Worm (Caenorhabditis elegans): ENCODE measurements around the gene ccch-1.

DNA sequence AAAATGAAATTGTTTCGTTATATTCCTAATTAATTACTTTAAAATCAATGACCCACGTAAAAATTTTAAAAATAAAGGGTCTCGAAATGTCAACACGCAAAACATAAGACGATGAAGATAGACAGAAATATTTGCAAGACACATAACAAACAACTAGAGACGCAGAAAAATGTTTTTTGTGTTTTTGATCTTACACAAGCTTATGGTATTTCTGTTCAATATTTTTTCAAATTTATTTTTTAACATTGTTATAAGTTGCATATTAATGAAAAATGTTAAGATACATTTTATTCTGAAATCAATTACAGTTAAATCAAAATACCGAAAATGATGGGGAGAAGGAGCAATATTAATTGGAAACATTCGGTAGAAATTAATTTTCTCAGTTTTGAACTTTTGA, 14.2 kb upstream of the ccch-1 start, which contains the start of gene C55A6.3:
- TF ChIP-seq aly-1 (tag; optimal IDR thresholded peaks at IDR 0.05) (no peak), B0310.2 (tag; optimal IDR thresholded peaks at IDR 0.05) (no peak), ama-1 (optimal IDR thresholded peaks at IDR 0.05) (no peak), tra-4 (tag; optimal IDR thresholded peaks at IDR 0.05) (no peak), sea-1 (GFP tag; conservative IDR thresholded peaks at IDR 0.05) (no peak)
